Worm (Caenorhabditis elegans) whole organism, early embryonic: ENCODE results near the gene fbxa-166.

ENCODE experiments used
- ceh-13 ChIP-seq: fragments of 200-800 bp; sonication (Bioruptor generic); optimal IDR thresholded peaks from 2 replicates; lab custom pipeline; 2018; ENCODE audit warnings: mild to moderate bottlenecking, missing genetic modification characterization, missing compliant biosample characterization
- hmbx-1 ChIP-seq: sonication (generic microtip); optimal IDR thresholded peaks from 2 replicates; lab custom pipeline; 2016; ENCODE audit warnings: mild to moderate bottlenecking, missing genetic modification characterization, missing compliant biosample characterization
- scrt-1 ChIP-seq: fragments of 200-800 bp; sonication (Bioruptor generic); IDR thresholded peaks from 2 replicates; pipeline ENCODE4 v1.3.6; 2022; ENCODE audit warnings: missing genetic modification characterization, missing compliant biosample characterization
- tbx-11 ChIP-seq: fragments of 200-800 bp; sonication (Bioruptor generic); IDR thresholded peaks from 2 replicates; pipeline ENCODE4 v1.3.6; 2022; ENCODE audit warnings: missing genetic modification characterization, missing compliant biosample characterization
- tbx-37 ChIP-seq: fragments of 200-800 bp; sonication (Bioruptor generic); conservative IDR thresholded peaks from 2 replicates; pipeline ENCODE4 v1.3.6; 2022; ENCODE audit warnings: missing genetic modification reagents, missing genetic modification characterization, missing compliant biosample characterization
- tra-4 ChIP-seq: sonication (generic microtip); optimal IDR thresholded peaks from 2 replicates; lab custom pipeline; 2017; ENCODE audit warnings: missing genetic modification characterization, missing compliant biosample characterization

DNA sequence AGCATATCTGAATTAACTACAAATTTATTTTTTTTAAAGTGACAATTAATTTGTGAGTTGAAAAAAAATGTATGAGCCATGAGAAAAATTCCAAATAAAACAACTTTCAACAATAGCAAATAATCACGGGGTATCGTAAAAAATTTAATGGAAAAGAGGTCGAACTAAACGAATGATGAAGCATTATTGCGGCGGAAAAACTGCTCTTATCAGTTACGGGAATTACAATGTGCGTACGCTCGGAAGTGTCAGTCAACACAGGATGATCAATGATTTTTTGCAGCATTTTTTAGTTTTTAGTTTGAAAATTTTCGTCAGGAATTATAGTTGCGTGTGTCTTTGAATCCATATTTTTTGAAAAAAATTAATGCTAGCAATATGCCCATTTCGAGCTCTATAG, 42.1 kb downstream of the fbxa-166 start:
- no peak for TF ChIP-seq tra-4 (tag; lab: Kevin White, UChicago)
- TF ChIP-seq scrt-1 (GFP tag; lab: Robert Waterston, UW) = no peak
- TF ChIP-seq ceh-13 (GFP tag; lab: Kevin White, UChicago) = no peak
- TF ChIP-seq tbx-37 = no peak
- TF ChIP-seq tbx-11 (GFP tag; lab: Robert Waterston, UW) = no peak
- TF ChIP-seq hmbx-1 (tag; lab: Kevin White, UChicago) = no peak
